Fruit fly (Drosophila melanogaster) ovary, adult (tissue): ENCODE results near the gene CG11249.

Experiments used
- CG17801 ChIP-seq: fragments of 200-800 bp; optimal IDR thresholded peaks from 2 replicates; lab custom pipeline; 2019; ENCODE audit warnings: missing biosample characterization, mild to moderate bottlenecking, missing genetic modification characterization, moderate library complexity; ENCODE audit not compliant: partially characterized antibody

Gene CG11249

dm6 chr3L:21671839-21672238, at the start of gene CG11249:
CG11249 (plus strand) TSS chr3L:21672139.
- TF ChIP-seq CG17801 (GFP tag; lab: Kevin White, UChicago), result no peak

dm6 chr3L:21625547-21625946, 46.4 kb upstream of the CG11249 start, which contains the start of the genes CG7166 and Alg11:
CG7166 (minus strand) TSS chr3L:21625647.
Alg11 (plus strand) TSS chr3L:21625806.
- TF ChIP-seq CG17801 (GFP tag; lab: Kevin White, UChicago), result no peak

dm6 chr3L:21626036-21626614, 45.8 kb upstream of the CG11249 start:
- TF ChIP-seq CG17801 (GFP tag; lab: Kevin White, UChicago), result no peak

dm6 chr3L:21634152-21634689, 37.7 kb upstream of the CG11249 start, which contains the start of gene MED1:
MED1 (minus strand) TSS chr3L:21634446.
- no peak for TF ChIP-seq CG17801 (GFP tag; lab: Kevin White, UChicago)

- TF ChIP-seq CG17801 (GFP tag; lab: Kevin White, UChicago), result no peak
These were observed 36.7 kb upstream of the CG11249 start, which contains the start of gene ORMDL for dm6 chr3L:21635208-21635607. ORMDL (plus strand) TSS chr3L:21635305.

- no peak for TF ChIP-seq CG17801 (GFP tag; lab: Kevin White, UChicago)
These were observed 35.5 kb upstream of the CG11249 start, which contains the start of gene CG32444 for dm6 chr3L:21636265-21636993. CG32444 (plus strand) TSS chr3L:21636947.

- TF ChIP-seq CG17801 (GFP tag; lab: Kevin White, UChicago), result no peak
These were observed 32.9 kb upstream of the CG11249 start, which contains the start of gene CG32445 for dm6 chr3L:21639059-21639458. CG32445 (plus strand) TSS chr3L:21639359.

dm6 chr3L:21640815-21641214, 31.1 kb upstream of the CG11249 start, which contains the start of gene Atox1:
Atox1 (plus strand) TSS chr3L:21640995.
- peak; percentile 54 for TF ChIP-seq CG17801 (GFP tag; lab: Kevin White, UChicago)

dm6 chr3L:21642908-21643572, 28.9 kb upstream of the CG11249 start:
- no peak for TF ChIP-seq CG17801 (GFP tag; lab: Kevin White, UChicago)

dm6 chr3L:21644176-21644575, 27.8 kb upstream of the CG11249 start:
- no peak for TF ChIP-seq CG17801 (GFP tag; lab: Kevin White, UChicago)

- no peak for TF ChIP-seq CG17801 (GFP tag; lab: Kevin White, UChicago)
These were observed 27.3 kb upstream of the CG11249 start, which contains the start of gene CG43980 for dm6 chr3L:21644607-21645006. CG43980 (plus strand) TSS chr3L:21644958.

dm6 chr3L:21645878-21646277, 26.1 kb upstream of the CG11249 start:
- TF ChIP-seq CG17801 (GFP tag; lab: Kevin White, UChicago), result no peak

dm6 chr3L:21647853-21648252, 24.1 kb upstream of the CG11249 start:
- no peak for TF ChIP-seq CG17801 (GFP tag; lab: Kevin White, UChicago)

dm6 chr3L:21651412-21651811, 20.5 kb upstream of the CG11249 start:
- TF ChIP-seq CG17801 (GFP tag; lab: Kevin White, UChicago), result no peak

- TF ChIP-seq CG17801 (GFP tag; lab: Kevin White, UChicago), result no peak
These were observed 19.8 kb upstream of the CG11249 start for dm6 chr3L:21652124-21652523.
